Fruit fly (Drosophila melanogaster) whole organism, pupa: Measurements from ENCODE around the gene Hex-t1.

Experiments
- CG10348 ChIP-seq: fragments of 200-800 bp; sonication (Bioruptor generic); IDR thresholded peaks from 2 replicates; pipeline ENCODE4 v1.3.6; 2022; ENCODE audit warnings: missing biosample characterization, missing genetic modification characterization
- CG12605 ChIP-seq: fragments of 200-800 bp; sonication (Bioruptor generic); IDR thresholded peaks from 2 replicates; pipeline ENCODE4 v1.3.6; 2022; ENCODE audit warnings: missing biosample characterization, missing genetic modification characterization
- CG13204 ChIP-seq: fragments of 200-800 bp; sonication (Bioruptor generic); optimal IDR thresholded peaks from 2 replicates; lab custom pipeline; 2018; ENCODE audit warnings: missing biosample characterization, mild to moderate bottlenecking, missing genetic modification characterization, moderate library complexity
- CG14655 ChIP-seq: fragments of 200-800 bp; sonication (Bioruptor generic); optimal IDR thresholded peaks from 3 replicates; lab custom pipeline; 2017; ENCODE audit warnings: mild to moderate bottlenecking, missing biosample characterization, missing genetic modification reagents, missing genetic modification characterization
- CG15710 ChIP-seq: fragments of 200-800 bp; sonication (Bioruptor generic); optimal IDR thresholded peaks from 2 replicates; lab custom pipeline; 2018; ENCODE audit warnings: missing biosample characterization, mild to moderate bottlenecking, missing genetic modification characterization, moderate library complexity
- CG17806 ChIP-seq: fragments of 200-800 bp; sonication (Bioruptor generic); optimal IDR thresholded peaks from 2 replicates; lab custom pipeline; 2018; ENCODE audit warnings: missing biosample characterization, mild to moderate bottlenecking, missing genetic modification characterization, moderate library complexity
- CG32121 ChIP-seq: fragments of 200-800 bp; sonication (Bioruptor generic); IDR thresholded peaks from 2 replicates; pipeline ENCODE4 v1.3.6; 2022; ENCODE audit warnings: missing biosample characterization, missing genetic modification characterization
- CG34367 ChIP-seq: fragments of 200-800 bp; sonication (Bioruptor generic); optimal IDR thresholded peaks from 2 replicates; lab custom pipeline; 2018; ENCODE audit warnings: missing biosample characterization, mild to moderate bottlenecking, missing genetic modification characterization
- CG4496 ChIP-seq: fragments of 200-800 bp; sonication (Bioruptor generic); IDR thresholded peaks from 3 replicates; pipeline ENCODE4 v1.3.6; 2022; ENCODE audit warnings: missing biosample characterization, missing genetic modification characterization
- CG8159 ChIP-seq: fragments of 200-800 bp; sonication (Bioruptor generic); optimal IDR thresholded peaks from 3 replicates; lab custom pipeline; 2018; ENCODE audit warnings: missing biosample characterization, mild to moderate bottlenecking, missing genetic modification characterization, moderate library complexity
- CG8301 ChIP-seq: fragments of 200-800 bp; sonication (Bioruptor generic); optimal IDR thresholded peaks from 2 replicates; lab custom pipeline; 2018; ENCODE audit warnings: missing biosample characterization, mild to moderate bottlenecking, missing genetic modification characterization
- CG9948 ChIP-seq: fragments of 200-800 bp; sonication (Bioruptor generic); optimal IDR thresholded peaks from 2 replicates; lab custom pipeline; 2018; ENCODE audit warnings: missing biosample characterization, mild to moderate bottlenecking, missing genetic modification characterization, moderate library complexity
- D1 ChIP-seq: fragments of 200-800 bp; sonication (Bioruptor generic); optimal IDR thresholded peaks from 2 replicates; lab custom pipeline; 2018; ENCODE audit warnings: missing biosample characterization, mild to moderate bottlenecking, missing genetic modification characterization, moderate library complexity
- EcR ChIP-seq: fragments of 200-800 bp; sonication (Bioruptor generic); optimal IDR thresholded peaks from 3 replicates; lab custom pipeline; 2019; ENCODE audit warnings: missing biosample characterization, missing genetic modification characterization, mild to moderate bottlenecking, moderate library complexity, missing genetic modification reagents
- Ets98B ChIP-seq: fragments of 200-800 bp; sonication (Bioruptor generic); IDR thresholded peaks from 2 replicates; pipeline ENCODE4 v1.3.6; 2022; ENCODE audit warnings: missing biosample characterization, missing genetic modification characterization
- Pif1A ChIP-seq: fragments of 200-800 bp; sonication (Bioruptor generic); optimal IDR thresholded peaks from 3 replicates; lab custom pipeline; 2016; ENCODE audit warnings: missing biosample characterization, missing genetic modification characterization
- Pif1B ChIP-seq: fragments of 200-800 bp; sonication (Bioruptor generic); optimal IDR thresholded peaks from 3 replicates; lab custom pipeline; 2016; ENCODE audit warnings: missing biosample characterization, missing genetic modification characterization
- Snoo ChIP-seq: fragments of 200-800 bp; sonication (Bioruptor generic); optimal IDR thresholded peaks from 3 replicates; lab custom pipeline; 2017; ENCODE audit warnings: missing biosample characterization, mild to moderate bottlenecking, missing genetic modification characterization, inconsistent platforms
- fd96Ca ChIP-seq: fragments of 200-800 bp; sonication (Bioruptor generic); IDR thresholded peaks from 3 replicates; pipeline ENCODE4 v1.3.6; 2022; ENCODE audit warnings: missing biosample characterization, missing genetic modification characterization
- gl ChIP-seq: fragments of 200-800 bp; sonication (Bioruptor generic); optimal IDR thresholded peaks from 2 replicates; lab custom pipeline; 2018; ENCODE audit warnings: missing biosample characterization, mild to moderate bottlenecking, missing genetic modification characterization
- rn ChIP-seq: fragments of 200-800 bp; sonication (Bioruptor generic); IDR thresholded peaks from 2 replicates; pipeline ENCODE4 v1.3.6; 2022; ENCODE audit warnings: missing biosample characterization, missing genetic modification characterization

Gene Hex-t1

dm6 chr3R:26428220-26428619, 20.7 kb upstream of the Hex-t1 start:
- TF ChIP-seq CG8301 (peak; percentile 56), CG12605 (GFP tag; lab: Robert Waterston, UW) (no peak), Pif1B (GFP tag; lab: Kevin White, UChicago) (peak; percentile 18), CG8159 (tag; lab: Kevin White, UChicago) (peak; percentile 62), Pif1A (GFP tag; lab: Kevin White, UChicago) (peak; percentile 48), rn (GFP tag; lab: Robert Waterston, UW) (no peak), Snoo (tag; lab: Kevin White, UChicago) (peak; percentile 4), CG9948 (peak; percentile 44), CG15710 (tag; lab: Kevin White, UChicago) (peak; percentile 48), CG34367 (tag; lab: Kevin White, UChicago) (peak; percentile 28), gl (no peak), CG14655 (GFP tag; lab: Kevin White, UChicago) (peak; percentile 67), CG17806 (no peak), CG10348 (GFP tag; lab: Robert Waterston, UW) (no peak), CG13204 (GFP tag; lab: Kevin White, UChicago) (no peak), CG4496 (no peak)

DNA sequence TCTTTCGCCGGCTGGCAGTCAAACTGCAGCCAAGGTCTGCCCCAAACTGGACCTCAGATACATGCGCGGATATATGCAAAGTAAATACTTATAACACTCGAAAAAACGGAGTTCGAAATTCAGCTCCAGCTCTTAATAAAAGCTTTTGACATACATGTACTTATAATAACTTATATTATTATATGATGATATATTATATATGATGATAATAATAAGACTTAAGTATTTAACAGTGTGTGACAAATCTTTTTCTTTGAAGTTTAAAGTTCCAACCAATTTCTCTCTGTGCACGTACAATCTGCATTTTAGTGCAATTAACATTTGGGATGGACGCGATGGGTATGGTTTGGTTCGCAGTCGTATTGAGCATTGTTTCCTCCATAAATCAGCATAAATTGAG, 19.3 kb upstream of the Hex-t1 start:
- TF ChIP-seq CG12605 (GFP tag; lab: Robert Waterston, UW) (no peak), CG8301 (no peak), CG13204 (GFP tag; lab: Kevin White, UChicago) (no peak), EcR (GFP tag; lab: Kevin White, UChicago) (no peak), fd96Ca (GFP tag; lab: Robert Waterston, UW) (no peak), Ets98B (GFP tag; lab: Robert Waterston, UW) (no peak), CG15710 (tag; lab: Kevin White, UChicago) (peak; percentile 25), CG34367 (tag; lab: Kevin White, UChicago) (peak; percentile 5), rn (GFP tag; lab: Robert Waterston, UW) (no peak), Snoo (tag; lab: Kevin White, UChicago) (peak; percentile 24), CG8159 (tag; lab: Kevin White, UChicago) (peak; percentile 64), CG10348 (GFP tag; lab: Robert Waterston, UW) (no peak), CG32121 (no peak), CG4496 (no peak), Pif1A (GFP tag; lab: Kevin White, UChicago) (no peak), CG17806 (peak; percentile 40), gl (no peak), D1 (tag; lab: Kevin White, UChicago) (no peak), CG9948 (peak; percentile 14), CG14655 (GFP tag; lab: Kevin White, UChicago) (peak; percentile 23), Pif1B (GFP tag; lab: Kevin White, UChicago) (no peak)
- TF ChIP-seq, all 21 proteins: peak for 7

DNA sequence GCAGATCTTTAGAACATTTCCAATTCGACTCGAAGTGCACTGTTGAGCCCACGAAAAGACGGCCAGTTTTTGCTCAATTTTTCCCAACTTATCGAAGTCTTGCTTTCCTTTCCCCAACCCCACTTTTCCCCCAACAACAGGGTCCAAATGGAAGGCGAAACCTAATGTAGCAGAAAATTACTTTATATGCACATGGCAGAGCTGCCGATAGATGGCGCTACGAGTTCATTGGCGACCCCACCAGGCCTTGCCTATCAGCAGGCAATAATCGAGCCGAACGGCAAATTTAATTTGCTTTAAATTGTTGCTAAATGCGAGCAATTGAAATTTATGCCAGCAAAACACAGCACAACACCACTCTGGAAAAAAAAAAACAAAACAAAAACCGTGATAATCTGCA, 16.4 kb upstream of the Hex-t1 start:
- TF ChIP-seq CG9948, result no peak
- no peak for TF ChIP-seq Pif1A (GFP tag; lab: Kevin White, UChicago)
- TF ChIP-seq D1 (tag; lab: Kevin White, UChicago), result no peak
- no peak for TF ChIP-seq CG4496
- no peak for TF ChIP-seq Pif1B (GFP tag; lab: Kevin White, UChicago)
- TF ChIP-seq CG14655 (GFP tag; lab: Kevin White, UChicago), result no peak
- no peak for TF ChIP-seq rn (GFP tag; lab: Robert Waterston, UW)
- no peak for TF ChIP-seq CG32121
- TF ChIP-seq EcR (GFP tag; lab: Kevin White, UChicago), result no peak
- no peak for TF ChIP-seq CG13204 (GFP tag; lab: Kevin White, UChicago)
- TF ChIP-seq CG15710 (tag; lab: Kevin White, UChicago), result no peak
- TF ChIP-seq CG8301, result no peak
- no peak for TF ChIP-seq Snoo (tag; lab: Kevin White, UChicago)
- TF ChIP-seq CG10348 (GFP tag; lab: Robert Waterston, UW), result no peak
- TF ChIP-seq CG17806, result no peak
- no peak for TF ChIP-seq fd96Ca (GFP tag; lab: Robert Waterston, UW)
- TF ChIP-seq CG34367 (tag; lab: Kevin White, UChicago), result no peak
- no peak for TF ChIP-seq CG12605 (GFP tag; lab: Robert Waterston, UW)
- no peak for TF ChIP-seq CG8159 (tag; lab: Kevin White, UChicago)
- TF ChIP-seq Ets98B (GFP tag; lab: Robert Waterston, UW), result no peak

- TF ChIP-seq CG4496 (no peak; the same call in 2 of the 3 replicates), Pif1B (GFP tag; lab: Kevin White, UChicago) (no peak), CG8159 (tag; lab: Kevin White, UChicago) (peak; percentile 37), CG17806 (peak; percentile 5), rn (GFP tag; lab: Robert Waterston, UW) (no peak), CG8301 (peak; percentile 19), CG15710 (tag; lab: Kevin White, UChicago) (peak; percentile 14), fd96Ca (GFP tag; lab: Robert Waterston, UW) (no peak), CG9948 (peak; percentile 3), Snoo (tag; lab: Kevin White, UChicago) (no peak), D1 (tag; lab: Kevin White, UChicago) (no peak), gl (no peak), Ets98B (GFP tag; lab: Robert Waterston, UW) (no peak), Pif1A (GFP tag; lab: Kevin White, UChicago) (no peak), EcR (GFP tag; lab: Kevin White, UChicago) (no peak), CG14655 (GFP tag; lab: Kevin White, UChicago) (peak; percentile 28), CG12605 (GFP tag; lab: Robert Waterston, UW) (no peak), CG32121 (no peak)
Measured at dm6 chr3R:26432978-26433377, 15.9 kb upstream of the Hex-t1 start.

dm6 chr3R:26433743-26434142, 15.1 kb upstream of the Hex-t1 start:
- TF ChIP-seq CG8301, result no peak
- TF ChIP-seq Snoo (tag; lab: Kevin White, UChicago), result no peak
- TF ChIP-seq fd96Ca (GFP tag; lab: Robert Waterston, UW), result no peak
- no peak for TF ChIP-seq Ets98B (GFP tag; lab: Robert Waterston, UW)
- TF ChIP-seq Pif1B (GFP tag; lab: Kevin White, UChicago), result no peak
- TF ChIP-seq rn (GFP tag; lab: Robert Waterston, UW), result no peak
- TF ChIP-seq CG15710 (tag; lab: Kevin White, UChicago), result no peak
- no peak for TF ChIP-seq Pif1A (GFP tag; lab: Kevin White, UChicago)
- no peak for TF ChIP-seq CG17806
- no peak for TF ChIP-seq gl
- TF ChIP-seq CG13204 (GFP tag; lab: Kevin White, UChicago), result no peak
- no peak for TF ChIP-seq CG34367 (tag; lab: Kevin White, UChicago)
- TF ChIP-seq CG9948, result no peak
- no peak for TF ChIP-seq D1 (tag; lab: Kevin White, UChicago)
- no peak for TF ChIP-seq CG12605 (GFP tag; lab: Robert Waterston, UW)
- no peak for TF ChIP-seq CG32121
